Worm (Caenorhabditis elegans) whole organism, L3 larva: ENCODE measurements around the gene mif-2.
A peak's percentile ranks its signal among the peaks of the same experiment; 100 is the strongest.
"Not testable (repeated sequence)": the region's sequence is repeated elsewhere in the genome, so short reads cannot be mapped to it uniquely, and the experiment has no call there.

Source experiments
- R02D3.7 ChIP-seq: fragments of 150-350 bp; optimal IDR thresholded peaks from 2 replicates; lab custom pipeline; 2014; ENCODE audit warnings: missing biosample characterization, missing genetic modification characterization
- ZK546.5 ChIP-seq: sonication (generic microtip); optimal IDR thresholded peaks from 2 replicates; lab custom pipeline; 2017; ENCODE audit warnings: missing biosample characterization, missing genetic modification characterization
- aly-2 ChIP-seq: fragments of 150-350 bp; optimal IDR thresholded peaks from 2 replicates; lab custom pipeline; 2014; ENCODE audit warnings: missing biosample characterization, missing genetic modification characterization
- egl-27 ChIP-seq: sonication (generic microtip); optimal IDR thresholded peaks from 4 replicates; lab custom pipeline; 2017; ENCODE audit warnings: missing biosample characterization, missing genetic modification reagents, missing genetic modification characterization
- egl-5 ChIP-seq: fragments of 150-350 bp; optimal IDR thresholded peaks from 2 replicates; lab custom pipeline; 2017; ENCODE audit warnings: missing biosample characterization, missing genetic modification reagents, missing genetic modification characterization, inconsistent platforms
- elt-1 ChIP-seq: fragments of 150-350 bp; optimal IDR thresholded peaks from 2 replicates; lab custom pipeline; 2014; ENCODE audit warnings: missing biosample characterization, missing genetic modification characterization
- elt-2 ChIP-seq: sonication (generic microtip); optimal IDR thresholded peaks from 2 replicates; lab custom pipeline; 2016; ENCODE audit warnings: missing genetic modification reagents, mild to moderate bottlenecking, missing genetic modification characterization, missing compliant biosample characterization
- elt-3 ChIP-seq, 3 experiments: fragments of 150-350 bp in 1 of 3; sonication (generic microtip) in 2 of 3; optimal IDR thresholded peaks; 2 replicates in 2 of 3; 4 replicates in 1 of 3; lab custom pipeline; 2014 to 2017; ENCODE audit warnings: missing biosample characterization in 3 of 3, missing genetic modification characterization in 3 of 3
- eor-1 ChIP-seq, 2 experiments: fragments of 150-350 bp; optimal IDR thresholded peaks; 2 replicates each; lab custom pipeline; 2014 to 2018; ENCODE audit warnings: missing biosample characterization in 2 of 2, missing genetic modification characterization in 2 of 2
- fkh-2 ChIP-seq: fragments of 150-350 bp; optimal IDR thresholded peaks from 2 replicates; lab custom pipeline; 2014; ENCODE audit warnings: missing biosample characterization, missing genetic modification reagents, missing genetic modification characterization
- fos-1 ChIP-seq: fragments of 150-350 bp; optimal IDR thresholded peaks from 2 replicates; lab custom pipeline; 2014; ENCODE audit warnings: missing biosample characterization, missing genetic modification characterization
- jun-1 ChIP-seq: fragments of 150-350 bp; optimal IDR thresholded peaks from 2 replicates; lab custom pipeline; 2014; ENCODE audit warnings: missing biosample characterization, missing genetic modification reagents, missing genetic modification characterization
- lin-15B ChIP-seq: fragments of 150-350 bp; optimal IDR thresholded peaks from 2 replicates; lab custom pipeline; 2014; ENCODE audit warnings: missing biosample characterization, missing genetic modification characterization
- lsy-12 ChIP-seq: sonication (generic microtip); optimal IDR thresholded peaks from 2 replicates; lab custom pipeline; 2016; ENCODE audit warnings: mild to moderate bottlenecking, missing genetic modification characterization, missing compliant biosample characterization
- nfya-1 ChIP-seq: sonication (generic microtip); optimal IDR thresholded peaks from 2 replicates; lab custom pipeline; 2017; ENCODE audit warnings: missing genetic modification characterization, mild to moderate bottlenecking, missing compliant biosample characterization, antibody characterized with exemption, moderate library complexity; ENCODE audit not compliant: insufficient read depth
- nhr-11 ChIP-seq: fragments of 150-350 bp; optimal IDR thresholded peaks from 2 replicates; lab custom pipeline; 2014; ENCODE audit warnings: missing biosample characterization, missing genetic modification characterization
- nhr-12 ChIP-seq: fragments of 150-350 bp; optimal IDR thresholded peaks from 2 replicates; lab custom pipeline; 2014; ENCODE audit warnings: missing biosample characterization, missing genetic modification characterization
- nhr-23 ChIP-seq: fragments of 150-350 bp; optimal IDR thresholded peaks from 2 replicates; lab custom pipeline; 2014; ENCODE audit warnings: missing biosample characterization, missing genetic modification reagents, missing genetic modification characterization
- nhr-237 ChIP-seq: fragments of 150-350 bp; optimal IDR thresholded peaks from 2 replicates; lab custom pipeline; 2014; ENCODE audit warnings: missing biosample characterization, missing genetic modification characterization
- nhr-25 ChIP-seq: sonication (generic microtip); optimal IDR thresholded peaks from 2 replicates; lab custom pipeline; 2017; ENCODE audit warnings: missing biosample characterization, missing genetic modification characterization
- nhr-28 ChIP-seq: fragments of 150-350 bp; optimal IDR thresholded peaks from 2 replicates; lab custom pipeline; 2014; ENCODE audit warnings: missing biosample characterization, missing genetic modification characterization
- nhr-67 ChIP-seq: fragments of 150-350 bp; optimal IDR thresholded peaks from 2 replicates; lab custom pipeline; 2014; ENCODE audit warnings: missing biosample characterization, missing genetic modification characterization
- nhr-76 ChIP-seq: fragments of 150-350 bp; sonication (generic microtip); optimal IDR thresholded peaks from 5 replicates; lab custom pipeline; 2014; ENCODE audit warnings: missing biosample characterization, missing genetic modification characterization
- pha-4 ChIP-seq: fragments of 150-350 bp; optimal IDR thresholded peaks from 2 replicates; lab custom pipeline; 2014; ENCODE audit warnings: missing biosample characterization, missing genetic modification reagents, missing genetic modification characterization
- pqm-1 ChIP-seq: fragments of 150-350 bp; optimal IDR thresholded peaks from 2 replicates; lab custom pipeline; 2017; ENCODE audit warnings: missing biosample characterization, missing genetic modification characterization, inconsistent platforms
- skn-1 ChIP-seq: fragments of 150-350 bp; optimal IDR thresholded peaks from 2 replicates; lab custom pipeline; 2014; ENCODE audit warnings: missing biosample characterization, missing genetic modification characterization
- tbx-2 ChIP-seq: sonication (generic microtip); optimal IDR thresholded peaks from 2 replicates; lab custom pipeline; 2016; ENCODE audit warnings: mild to moderate bottlenecking, missing genetic modification characterization, missing compliant biosample characterization
- unc-39 ChIP-seq: sonication (generic microtip); optimal IDR thresholded peaks from 4 replicates; lab custom pipeline; 2017; ENCODE audit warnings: missing biosample characterization, missing genetic modification characterization
- unc-62 ChIP-seq: fragments of 150-350 bp; sonication (generic microtip); optimal IDR thresholded peaks from 4 replicates; lab custom pipeline; 2014; ENCODE audit warnings: missing biosample characterization, missing genetic modification reagents, missing genetic modification characterization
- zag-1 ChIP-seq: fragments of 150-350 bp; optimal IDR thresholded peaks from 2 replicates; lab custom pipeline; 2014; ENCODE audit warnings: missing biosample characterization, missing genetic modification characterization
- ztf-11 ChIP-seq: fragments of 150-350 bp; optimal IDR thresholded peaks from 2 replicates; lab custom pipeline; 2014; ENCODE audit warnings: missing biosample characterization, missing genetic modification characterization
- ztf-4 ChIP-seq: fragments of 150-350 bp; optimal IDR thresholded peaks from 2 replicates; lab custom pipeline; 2014; ENCODE audit warnings: missing biosample characterization, missing genetic modification characterization

The mif-2 gene

DNA sequence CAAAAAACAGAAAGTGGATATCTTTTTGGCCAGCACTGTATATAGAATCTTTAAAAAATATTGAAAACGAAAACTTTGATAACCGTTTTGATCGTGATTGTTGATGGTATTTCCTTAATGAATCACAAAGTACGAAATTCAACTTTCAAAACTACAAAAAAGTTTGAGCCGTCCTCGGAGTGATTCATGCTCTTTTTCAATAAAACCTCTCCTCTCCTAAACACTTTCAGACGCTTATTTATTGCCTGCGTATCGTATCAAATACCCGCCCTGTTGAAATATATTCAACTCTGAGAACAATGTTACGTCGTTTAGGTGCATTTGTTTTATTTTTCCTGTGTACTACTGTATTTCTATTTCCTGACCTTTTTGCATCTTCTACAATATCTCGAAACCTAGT lies 42.7 kb upstream of the mif-2 start:
- TF ChIP-seq pqm-1 (tag; lab: Kevin White, UChicago) (peak; percentile 70), skn-1 (tag; lab: Kevin White, UChicago) (no peak), elt-2 (tag; lab: Kevin White, UChicago) (peak; percentile 39), nhr-12 (no peak)

DNA sequence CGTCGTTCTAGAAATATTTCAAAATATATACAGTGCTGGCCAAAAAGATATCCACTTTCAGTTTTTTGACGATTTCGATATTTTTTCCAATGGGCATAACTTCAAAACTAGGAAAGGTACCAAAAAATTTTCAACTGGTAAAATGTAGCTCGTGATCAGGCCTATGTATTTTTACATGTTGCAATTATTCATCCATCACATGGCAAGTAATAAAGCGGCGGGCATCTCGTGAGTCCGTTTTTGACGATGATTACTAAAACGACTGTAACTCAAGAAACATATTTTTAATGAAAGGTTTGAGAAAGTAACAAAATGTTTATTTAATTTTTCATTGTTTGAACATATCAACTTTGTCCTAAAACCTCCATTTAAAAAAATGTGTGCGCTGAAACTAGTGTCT lies 41.8 kb upstream of the mif-2 start, which contains the start of gene F10C2.3:
F10C2.3 (plus strand) TSS at position 301 of the 400 bp plus-strand sequence.
- TF ChIP-seq elt-2 (tag; lab: Kevin White, UChicago); pha-4; aly-2 (tag; lab: Kevin White, UChicago): not testable (repeated sequence)

DNA sequence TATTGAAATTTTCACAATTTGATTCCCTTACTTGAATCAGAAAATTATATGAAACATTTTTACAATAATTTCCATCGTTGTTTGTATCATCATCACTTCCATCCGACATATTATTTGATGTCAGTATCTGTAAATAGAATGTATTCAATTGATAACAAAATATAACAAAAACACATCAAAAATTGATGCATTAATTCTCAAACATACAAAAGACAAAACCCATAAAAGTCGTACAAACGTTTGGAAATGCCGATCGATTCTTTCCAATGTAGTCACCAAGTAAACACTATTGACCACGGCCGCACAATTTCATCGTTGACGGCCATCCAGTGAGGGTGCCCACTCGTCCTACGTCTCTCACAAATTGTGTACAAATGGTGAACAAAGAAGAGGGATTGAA lies 35.0 kb upstream of the mif-2 start, which contains the start of gene add-2:
add-2 (minus strand) TSS at position 109 of the 400 bp plus-strand sequence.
- TF ChIP-seq elt-1 (tag; lab: Kevin White, UChicago) (no peak), nhr-237 (tag; lab: Kevin White, UChicago) (no peak), jun-1 (tag; lab: Kevin White, UChicago) (no peak), egl-27 (tag; lab: Kevin White, UChicago) (no peak), nhr-23 (no peak), pha-4 (peak; percentile 65), tbx-2 (tag; lab: Kevin White, UChicago) (no peak), R02D3.7 (tag; lab: Kevin White, UChicago) (no peak), nhr-11 (no peak), fos-1 (tag; lab: Kevin White, UChicago) (no peak), nfya-1 (tag; lab: Kevin White, UChicago) (no peak), unc-62 (GFP tag; lab: Kevin White, UChicago) (no peak), pqm-1 (tag; lab: Kevin White, UChicago) (peak; percentile 50), ztf-11 (tag; lab: Kevin White, UChicago) (no peak), elt-2 (tag; lab: Kevin White, UChicago) (peak; percentile 52), ZK546.5 (tag; lab: Kevin White, UChicago) (no peak), lsy-12 (tag; lab: Kevin White, UChicago) (no peak), zag-1 (tag; lab: Kevin White, UChicago) (no peak), unc-39 (no peak), egl-5 (tag; lab: Kevin White, UChicago) (no peak), ztf-4 (tag; lab: Kevin White, UChicago) (no peak), fkh-2 (tag; lab: Kevin White, UChicago) (no peak), nhr-76 (tag; lab: Kevin White, UChicago) (no peak), nhr-28 (tag; lab: Kevin White, UChicago) (no peak), nhr-25 (tag; lab: Kevin White, UChicago) (no peak)
- TF ChIP-seq, all 47 proteins: peak for 3

DNA sequence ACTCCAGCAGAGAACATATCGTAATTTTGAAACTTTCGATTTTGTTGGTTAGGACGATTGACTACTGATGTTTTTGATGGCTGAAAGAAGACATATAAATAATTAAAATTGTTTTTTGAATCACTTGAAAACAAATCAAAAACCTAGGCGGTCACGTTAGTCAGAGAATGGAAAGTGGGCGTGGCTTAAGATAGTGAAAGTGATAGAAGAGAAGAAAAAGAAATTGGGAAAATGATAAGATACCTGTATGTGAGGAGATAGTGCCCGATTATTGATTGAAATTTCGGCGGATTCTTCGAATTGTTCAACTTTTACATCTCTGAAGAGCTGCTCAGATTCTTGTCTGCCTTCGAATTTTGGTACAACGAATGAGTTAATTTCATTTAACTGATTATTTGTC lies 33.4 kb upstream of the mif-2 start:
- TF ChIP-seq nhr-25 (tag; lab: Kevin White, UChicago) (no peak), elt-2 (tag; lab: Kevin White, UChicago) (peak; percentile 0), egl-5 (tag; lab: Kevin White, UChicago) (no peak), jun-1 (tag; lab: Kevin White, UChicago) (no peak), elt-3 (tag; optimal IDR thresholded peaks at IDR 0.05; lab: Kevin White, UChicago) (peak in 1 of 3 experiments; percentile 16), ZK546.5 (tag; lab: Kevin White, UChicago) (no peak)

DNA sequence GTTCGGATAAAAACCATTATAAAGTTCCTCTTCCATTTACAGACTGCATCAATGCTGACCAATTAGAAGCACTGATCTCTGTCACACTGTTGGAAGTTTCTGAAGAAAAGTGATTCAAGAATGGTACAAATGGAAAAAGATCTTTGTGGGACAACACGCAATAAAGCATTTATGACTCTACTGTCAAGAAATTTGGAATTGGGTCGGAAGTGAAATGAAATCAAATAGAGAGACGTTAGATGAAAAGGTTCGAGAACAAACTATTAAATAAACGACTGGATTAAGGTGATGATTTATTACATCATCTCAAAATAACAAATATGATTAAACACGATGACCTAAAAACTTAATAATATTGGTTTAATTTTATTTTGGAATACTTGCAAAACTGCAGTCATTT lies 28.2 kb upstream of the mif-2 start, which contains the start of gene F57F5.3:
F57F5.3 (minus strand) TSS at position 101 of the 400 bp plus-strand sequence.
- no peak for TF ChIP-seq nhr-67 (tag; lab: Kevin White, UChicago)
- TF ChIP-seq eor-1 (tag; optimal IDR thresholded peaks at IDR 0.05; lab: Kevin White, UChicago), result no peak
- TF ChIP-seq pqm-1 (tag; lab: Kevin White, UChicago), result no peak
- TF ChIP-seq lin-15B, result no peak
- no peak for TF ChIP-seq unc-62 (GFP tag; lab: Kevin White, UChicago)
- TF ChIP-seq nhr-237 (tag; lab: Kevin White, UChicago), result no peak
- no peak for TF ChIP-seq elt-1 (tag; lab: Kevin White, UChicago)
- no peak for TF ChIP-seq lsy-12 (tag; lab: Kevin White, UChicago)
- no peak for TF ChIP-seq nhr-25 (tag; lab: Kevin White, UChicago)
- TF ChIP-seq, all 47 proteins: peak for 0
